Fruit fly (Drosophila melanogaster) Kc167 (cell line): ENCODE results near the gene CSN1a.
"Not testable (repeated sequence)": the region's sequence is repeated elsewhere in the genome, so short reads cannot be mapped to it uniquely, and the experiment has no call there.

Experiments used
- Sin3A ChIP-seq: fragments of >200 bp; optimal IDR thresholded peaks from 2 replicates; lab custom pipeline; 2018; ENCODE audit warnings: missing external identifiers
- h ChIP-seq: fragments of >200 bp; optimal IDR thresholded peaks from 3 replicates; lab custom pipeline; 2018; ENCODE audit warnings: missing external identifiers
- psq ChIP-seq: fragments of >200 bp; optimal IDR thresholded peaks from 2 replicates; lab custom pipeline; 2017; ENCODE audit warnings: missing external identifiers

DNA sequence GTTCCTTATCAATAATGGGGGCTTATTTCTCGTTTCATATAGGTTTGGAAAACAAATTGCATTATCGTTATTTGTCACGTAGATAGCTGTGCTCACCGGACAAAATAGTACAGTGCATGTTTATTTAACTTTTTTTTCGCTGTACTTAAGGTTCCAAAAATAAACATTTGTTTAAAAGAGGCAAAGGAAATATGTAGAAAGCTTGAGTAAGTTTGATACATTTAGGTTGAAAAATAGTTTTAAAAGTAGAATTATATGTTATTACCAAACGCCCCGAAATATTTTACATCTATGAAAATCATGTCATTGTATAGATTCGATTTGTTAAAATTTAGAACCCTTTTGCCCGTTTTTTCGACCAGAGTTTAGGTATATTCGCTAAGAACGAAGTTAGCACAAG is 23.0 kb upstream of the CSN1a start, which contains the start of gene CG42585:
- TF ChIP-seq psq (lab: Kevin White, UChicago); h; Sin3A (lab: Kevin White, UChicago): not testable (repeated sequence)
